Worm (Caenorhabditis elegans) whole organism, L4 larva: Measurements from ENCODE around the gene F54E2.2.

Experiments
- R02D3.7 ChIP-seq: fragments of 150-350 bp; sonication (generic microtip); optimal IDR thresholded peaks from 3 replicates; lab custom pipeline; 2014; ENCODE audit warnings: missing biosample characterization, missing genetic modification characterization
- lin-39 ChIP-seq: fragments of 150-350 bp; optimal IDR thresholded peaks from 2 replicates; lab custom pipeline; 2014; ENCODE audit warnings: missing biosample characterization, missing genetic modification reagents, missing genetic modification characterization
- nhr-42 ChIP-seq: fragments of 200-800 bp; sonication (Bioruptor generic); IDR thresholded peaks from 2 replicates; pipeline ENCODE4 v1.3.6; 2022; ENCODE audit warnings: missing genetic modification characterization, missing compliant biosample characterization
- pha-4 ChIP-seq, 2 experiments: fragments of 150-350 bp in 1 of 2; fragments of 200-800 bp in 1 of 2; sonication (Bioruptor generic) in 1 of 2; IDR thresholded peaks in 1 of 2; optimal IDR thresholded peaks in 1 of 2; 2 replicates each; pipeline versions ENCODE4 v1.3.6 to Lab custom; 2014 to 2022; ENCODE audit warnings: missing genetic modification characterization in 2 of 2, missing genetic modification reagents in 2 of 2, missing biosample characterization in 1 of 2, missing compliant biosample characterization in 1 of 2
- php-3 ChIP-seq: fragments of 200-800 bp; sonication (Bioruptor generic); IDR thresholded peaks from 2 replicates; pipeline ENCODE4 v1.3.6; 2022; ENCODE audit warnings: missing genetic modification reagents, missing genetic modification characterization, missing compliant biosample characterization

DNA sequence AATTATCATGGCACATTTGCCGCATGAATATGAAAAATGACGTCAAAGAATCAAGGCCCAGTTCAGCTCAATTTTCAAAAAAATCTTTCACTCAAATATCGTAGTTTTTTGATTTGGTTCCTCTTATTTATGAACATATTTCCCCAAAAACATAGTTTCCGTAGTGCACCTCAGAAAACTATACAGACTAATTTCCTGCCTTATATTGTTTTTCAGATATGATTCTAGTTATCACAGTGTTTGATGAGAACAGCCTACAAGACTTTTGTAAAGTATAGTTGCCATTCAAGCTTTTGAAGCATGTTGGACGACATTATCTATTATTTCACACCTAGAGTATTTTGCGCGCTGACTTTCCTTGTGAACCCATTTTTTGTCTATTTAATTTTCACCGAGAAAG is 36.6 kb downstream of the F54E2.2 start, which contains the start of gene srj-50:
- no peak for TF ChIP-seq lin-39 (tag; lab: Kevin White, UChicago)
- no peak for TF ChIP-seq pha-4 (GFP tag; IDR thresholded peaks at IDR 0.05; lab: Robert Waterston, UW)
- no peak for TF ChIP-seq pha-4 (tag; optimal IDR thresholded peaks at IDR 0.05; lab: Kevin White, UChicago)
- TF ChIP-seq nhr-42 (GFP tag; lab: Robert Waterston, UW) = no peak
- no peak for TF ChIP-seq php-3
- no peak for TF ChIP-seq R02D3.7 (tag; lab: Kevin White, UChicago)
